Worm (Caenorhabditis elegans) whole organism, L1 larva: Measurements from ENCODE around the gene F11D5.5.

ENCODE experiments used
- F16B12.6 ChIP-seq: fragments of 150-350 bp; optimal IDR thresholded peaks from 2 replicates; lab custom pipeline; 2014; ENCODE audit warnings: missing biosample characterization, missing genetic modification characterization
- Y116A8C.19 ChIP-seq: sonication (generic microtip); optimal IDR thresholded peaks from 2 replicates; lab custom pipeline; 2016; ENCODE audit warnings: missing compliant biosample characterization, missing genetic modification characterization, borderline replicate concordance
- alr-1 ChIP-seq: fragments of 200-800 bp; sonication (Bioruptor generic); optimal IDR thresholded peaks from 2 replicates; lab custom pipeline; 2018; ENCODE audit warnings: borderline replicate concordance, mild to moderate bottlenecking, missing genetic modification characterization, missing compliant biosample characterization
- ama-1 ChIP-seq: fragments of 150-350 bp; optimal IDR thresholded peaks from 2 replicates; lab custom pipeline; 2014
- ceh-63 ChIP-seq: fragments of 200-800 bp; sonication (Bioruptor generic); optimal IDR thresholded peaks from 2 replicates; lab custom pipeline; 2018; ENCODE audit warnings: mild to moderate bottlenecking, missing genetic modification characterization, missing compliant biosample characterization
- ceh-8 ChIP-seq: fragments of 200-800 bp; sonication (Bioruptor generic); optimal IDR thresholded peaks from 2 replicates; lab custom pipeline; 2018; ENCODE audit warnings: mild to moderate bottlenecking, missing genetic modification characterization, moderate library complexity, missing compliant biosample characterization
- ces-1 ChIP-seq: fragments of 150-350 bp; optimal IDR thresholded peaks from 2 replicates; lab custom pipeline; 2014; ENCODE audit warnings: missing biosample characterization, missing genetic modification reagents, missing genetic modification characterization
- dpl-1 ChIP-seq, 3 experiments: fragments of 150-350 bp in 2 of 3; sonication (generic microtip) in 1 of 3; optimal IDR thresholded peaks; 2 replicates each; lab custom pipeline; 2014 to 2017; ENCODE audit warnings: missing biosample characterization in 3 of 3, missing genetic modification characterization in 3 of 3, missing genetic modification reagents in 3 of 3
- dsc-1 ChIP-seq: sonication (generic microtip); optimal IDR thresholded peaks from 2 replicates; lab custom pipeline; 2016; ENCODE audit warnings: mild to moderate bottlenecking, missing genetic modification characterization, missing compliant biosample characterization
- efl-1 ChIP-seq, 4 experiments: fragments of 150-350 bp; optimal IDR thresholded peaks in 3 of 4; peaks in 1 of 4; 1 replicate in 1 of 4; 2 replicates in 3 of 4; lab custom pipeline; 2014; ENCODE audit warnings: missing biosample characterization in 2 of 4, missing genetic modification characterization in 2 of 4, missing genetic modification reagents in 2 of 4
- egl-13 ChIP-seq: sonication (generic microtip); optimal IDR thresholded peaks from 2 replicates; lab custom pipeline; 2016; ENCODE audit warnings: missing genotype, missing genetic modification reagents, missing genetic modification characterization, missing compliant biosample characterization
- egl-27 ChIP-seq, 2 experiments: fragments of 150-350 bp in 1 of 2; sonication (generic microtip); optimal IDR thresholded peaks; 3 replicates each; lab custom pipeline; 2017 to 2018; ENCODE audit warnings: missing biosample characterization in 2 of 2, missing genetic modification characterization in 2 of 2, missing genetic modification reagents in 2 of 2
- elt-2 ChIP-seq: sonication (generic microtip); optimal IDR thresholded peaks from 2 replicates; lab custom pipeline; 2016; ENCODE audit warnings: missing genetic modification characterization, mild to moderate bottlenecking, inconsistent platforms, missing compliant biosample characterization, missing genetic modification reagents
- irx-1 ChIP-seq: sonication (generic microtip); optimal IDR thresholded peaks from 2 replicates; lab custom pipeline; 2016; ENCODE audit warnings: missing genetic modification characterization, missing compliant biosample characterization
- isw-1 ChIP-seq: fragments of 200-800 bp; sonication (Bioruptor generic); IDR thresholded peaks from 2 replicates; pipeline ENCODE4 v1.3.6; 2022; ENCODE audit warnings: missing genetic modification characterization, missing compliant biosample characterization
- lin-35 ChIP-seq, 2 experiments: fragments of 150-350 bp; optimal IDR thresholded peaks; 2 replicates each; lab custom pipeline; 2014; ENCODE audit warnings: missing biosample characterization in 2 of 2, missing genetic modification characterization in 2 of 2, missing genetic modification reagents in 2 of 2
- lir-3 ChIP-seq: sonication (generic microtip); optimal IDR thresholded peaks from 2 replicates; lab custom pipeline; 2016; ENCODE audit warnings: mild to moderate bottlenecking, missing genetic modification characterization, moderate library complexity, missing compliant biosample characterization; ENCODE audit not compliant: poor library complexity
- mef-2 ChIP-seq: fragments of 150-350 bp; optimal IDR thresholded peaks from 2 replicates; lab custom pipeline; 2014; ENCODE audit warnings: missing biosample characterization, missing genetic modification characterization
- nhr-12 ChIP-seq: sonication (generic microtip); optimal IDR thresholded peaks from 2 replicates; lab custom pipeline; 2017; ENCODE audit warnings: missing biosample characterization, missing genetic modification characterization
- nhr-19 ChIP-seq: fragments of 200-800 bp; sonication (Bioruptor generic); conservative IDR thresholded peaks from 2 replicates; pipeline ENCODE4 v1.3.6; 2022; ENCODE audit warnings: missing genetic modification characterization, missing compliant biosample characterization
- nhr-20 ChIP-seq: sonication (generic microtip); optimal IDR thresholded peaks from 2 replicates; lab custom pipeline; 2016; ENCODE audit warnings: mild to moderate bottlenecking, missing genetic modification characterization, missing compliant biosample characterization
- nhr-47 ChIP-seq: sonication (generic microtip); optimal IDR thresholded peaks from 2 replicates; lab custom pipeline; 2016; ENCODE audit warnings: mild to moderate bottlenecking, missing genetic modification characterization, moderate library complexity, missing compliant biosample characterization
- nhr-71 ChIP-seq: sonication (generic microtip); optimal IDR thresholded peaks from 2 replicates; lab custom pipeline; 2016; ENCODE audit warnings: mild to moderate bottlenecking, missing genetic modification characterization, moderate library complexity, missing compliant biosample characterization
- nhr-85 ChIP-seq: sonication (generic microtip); peaks from one replicate; lab custom pipeline; 2016; ENCODE audit warnings: missing genetic modification characterization, inconsistent platforms, missing compliant biosample characterization
- pqm-1 ChIP-seq: sonication (generic microtip); optimal IDR thresholded peaks from 3 replicates; lab custom pipeline; 2017; ENCODE audit warnings: missing biosample characterization, missing genetic modification characterization
- rnt-1 ChIP-seq: sonication (generic microtip); optimal IDR thresholded peaks from 2 replicates; lab custom pipeline; 2016; ENCODE audit warnings: mild to moderate bottlenecking, missing genetic modification characterization, moderate library complexity, missing compliant biosample characterization
- snu-23 ChIP-seq: sonication (generic microtip); optimal IDR thresholded peaks from 2 replicates; lab custom pipeline; 2016; ENCODE audit warnings: missing genetic modification characterization, missing compliant biosample characterization
- sptf-1 ChIP-seq: fragments of 150-350 bp; optimal IDR thresholded peaks from 2 replicates; lab custom pipeline; 2014; ENCODE audit warnings: missing biosample characterization, missing genetic modification characterization
- unc-130 ChIP-seq: fragments of 150-350 bp; optimal IDR thresholded peaks from 2 replicates; lab custom pipeline; 2017; ENCODE audit warnings: missing biosample characterization, missing genetic modification characterization, inconsistent platforms
- vab-15 ChIP-seq: sonication (generic microtip); optimal IDR thresholded peaks from 2 replicates; lab custom pipeline; 2017; ENCODE audit warnings: missing genotype, mild to moderate bottlenecking, missing genetic modification characterization, missing compliant biosample characterization
- ztf-4 ChIP-seq: fragments of 150-350 bp; optimal IDR thresholded peaks from 2 replicates; lab custom pipeline; 2014; ENCODE audit warnings: missing biosample characterization, missing genetic modification characterization

Gene F11D5.5

DNA sequence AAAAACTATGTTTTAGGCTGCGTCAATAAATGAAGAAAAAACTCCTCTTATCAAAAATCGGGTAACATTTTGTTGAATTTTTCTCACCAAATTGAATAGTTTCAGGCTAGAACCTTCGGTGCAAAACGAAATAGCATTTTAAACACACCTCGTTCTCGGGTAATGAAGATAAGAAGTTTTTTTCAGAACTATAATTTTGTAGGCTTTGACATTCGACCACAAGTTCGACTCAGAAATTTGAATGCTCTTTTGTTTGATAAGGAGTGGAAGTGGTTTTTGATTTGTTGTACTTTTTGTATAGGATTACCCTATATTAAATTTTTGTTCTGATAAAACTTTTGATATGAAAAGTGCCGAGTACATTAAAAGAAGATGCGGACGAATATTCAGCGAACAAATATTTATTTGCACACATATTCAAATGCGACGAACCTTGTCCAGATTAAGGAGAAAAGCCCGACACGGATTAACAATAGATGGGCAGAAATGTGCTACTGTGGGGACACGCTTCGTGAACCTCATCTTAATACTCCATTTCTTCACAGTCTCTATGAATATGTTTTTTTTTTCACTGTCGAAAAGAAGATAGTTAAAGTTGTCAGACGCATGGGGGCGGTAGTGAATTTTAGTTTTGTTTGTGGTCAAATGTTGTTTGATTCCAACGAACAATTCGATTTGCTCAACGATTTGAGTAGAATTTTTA lies 4.9 kb downstream of the F11D5.5 start:
- TF ChIP-seq elt-2 (peak; percentile 18), nhr-85 (peak; percentile 1), vab-15 (no peak)

DNA sequence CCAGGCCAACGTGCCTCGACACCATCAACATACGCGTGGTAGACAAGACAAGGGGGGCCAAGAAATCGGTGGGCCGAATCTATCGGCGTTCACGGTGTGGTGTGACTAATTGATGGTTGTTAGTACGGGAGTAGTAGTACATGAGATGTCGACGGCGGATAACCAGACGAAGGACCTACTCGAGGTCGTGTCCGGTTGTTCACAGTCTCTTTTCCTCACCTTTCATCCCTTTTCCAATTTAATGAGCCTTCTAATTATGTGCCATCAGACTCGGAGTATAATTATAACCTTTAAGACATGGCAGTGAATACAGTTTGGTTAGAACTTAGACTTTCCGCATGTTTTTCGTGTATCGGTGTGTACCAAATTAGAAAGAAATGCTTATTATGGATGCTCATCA lies 8.8 kb downstream of the F11D5.5 start:
- TF ChIP-seq alr-1 (tag; lab: Kevin White, UChicago), result no peak
- no peak for TF ChIP-seq irx-1
- TF ChIP-seq F16B12.6 (tag; lab: Kevin White, UChicago), result no peak
- no peak for TF ChIP-seq isw-1 (GFP tag; lab: Robert Waterston, UW)
- TF ChIP-seq dpl-1 (GFP tag; optimal IDR thresholded peaks at IDR 0.05; lab: Kevin White, UChicago), result no peak
- no peak for TF ChIP-seq nhr-20
- TF ChIP-seq rnt-1 (tag; lab: Kevin White, UChicago), result no peak
- no peak for TF ChIP-seq pqm-1 (tag; lab: Kevin White, UChicago)

DNA sequence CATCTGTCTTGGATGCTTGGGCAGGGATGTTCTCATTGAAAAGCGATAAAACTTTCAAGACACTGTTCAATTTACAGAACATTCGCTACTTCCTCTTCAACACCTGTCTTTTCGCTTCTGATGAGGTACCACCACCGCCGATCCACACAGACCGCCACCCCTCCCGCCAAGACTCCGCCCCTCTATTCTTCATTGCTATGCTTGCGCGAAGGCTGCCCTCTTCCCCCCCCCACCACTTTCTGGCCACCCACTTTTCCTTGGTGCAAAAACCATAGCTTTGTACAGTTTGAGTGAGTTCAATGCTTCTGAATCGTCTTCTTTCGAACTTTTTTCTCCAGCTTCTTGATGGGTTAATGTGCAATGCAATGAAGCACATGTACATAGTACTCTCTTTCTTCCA lies 12.1 kb downstream of the F11D5.5 start:
- no peak for TF ChIP-seq ces-1
- TF ChIP-seq nhr-12, result no peak
- TF ChIP-seq sptf-1 (tag; lab: Kevin White, UChicago), result no peak
- TF ChIP-seq pqm-1 (tag; lab: Kevin White, UChicago), result no peak
- TF ChIP-seq nhr-19 (GFP tag; lab: Robert Waterston, UW), result no peak
- no peak for TF ChIP-seq efl-1 (optimal IDR thresholded peaks at IDR 0.05; lab: Kevin White, UChicago)
- TF ChIP-seq efl-1 (GFP tag; optimal IDR thresholded peaks at IDR 0.05 in 1 of 2; lab: Kevin White, UChicago), result peak in 1 of 2 experiments; percentile 51
- no peak for TF ChIP-seq egl-13 (tag; lab: Kevin White, UChicago)
- TF ChIP-seq nhr-20, result no peak

DNA sequence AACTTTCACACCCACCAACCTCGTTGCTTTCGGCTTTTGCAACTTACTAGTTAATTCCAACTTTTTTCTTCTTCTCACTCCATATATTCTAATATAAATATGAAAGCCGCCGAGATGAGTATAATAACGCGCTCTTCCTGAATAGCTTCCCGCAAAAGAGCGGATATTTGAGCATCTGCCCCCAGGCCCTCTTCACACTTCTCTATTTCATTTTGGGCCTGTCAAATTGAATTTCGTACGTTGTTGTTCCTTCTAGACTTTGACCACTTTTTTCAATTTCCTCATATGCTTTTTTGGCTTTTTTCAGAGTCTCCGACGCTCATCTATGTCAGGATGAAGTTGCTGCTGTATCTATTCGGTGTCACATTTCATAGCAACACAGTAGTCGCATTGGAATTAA lies 13.1 kb downstream of the F11D5.5 start, which contains the start of gene ddr-2:
Gene ddr-2 (plus strand): TSS at position 301 of the 400 bp plus-strand sequence.
- no peak for TF ChIP-seq ceh-63 (GFP tag; lab: Kevin White, UChicago)
- no peak for TF ChIP-seq lin-35 (GFP tag; optimal IDR thresholded peaks at IDR 0.05; lab: Kevin White, UChicago)
- TF ChIP-seq mef-2, result no peak
- no peak for TF ChIP-seq unc-130 (tag; lab: Kevin White, UChicago)
- TF ChIP-seq ceh-8, result no peak
- no peak for TF ChIP-seq ama-1 (lab: Kevin White, UChicago)
- no peak for TF ChIP-seq ztf-4
- TF ChIP-seq dsc-1 (tag; lab: Kevin White, UChicago), result no peak
- no peak for TF ChIP-seq snu-23 (GFP tag; lab: Kevin White, UChicago)
- TF ChIP-seq lir-3 (tag; lab: Kevin White, UChicago), result no peak
- TF ChIP-seq Y116A8C.19 (tag; lab: Kevin White, UChicago), result no peak
- no peak for TF ChIP-seq egl-27 (tag; optimal IDR thresholded peaks at IDR 0.05; lab: Kevin White, UChicago)
- TF ChIP-seq nhr-47 (tag; lab: Kevin White, UChicago), result no peak
- TF ChIP-seq nhr-71 (tag; lab: Kevin White, UChicago), result no peak
- TF ChIP-seq, all 84 proteins: peak for 0

DNA sequence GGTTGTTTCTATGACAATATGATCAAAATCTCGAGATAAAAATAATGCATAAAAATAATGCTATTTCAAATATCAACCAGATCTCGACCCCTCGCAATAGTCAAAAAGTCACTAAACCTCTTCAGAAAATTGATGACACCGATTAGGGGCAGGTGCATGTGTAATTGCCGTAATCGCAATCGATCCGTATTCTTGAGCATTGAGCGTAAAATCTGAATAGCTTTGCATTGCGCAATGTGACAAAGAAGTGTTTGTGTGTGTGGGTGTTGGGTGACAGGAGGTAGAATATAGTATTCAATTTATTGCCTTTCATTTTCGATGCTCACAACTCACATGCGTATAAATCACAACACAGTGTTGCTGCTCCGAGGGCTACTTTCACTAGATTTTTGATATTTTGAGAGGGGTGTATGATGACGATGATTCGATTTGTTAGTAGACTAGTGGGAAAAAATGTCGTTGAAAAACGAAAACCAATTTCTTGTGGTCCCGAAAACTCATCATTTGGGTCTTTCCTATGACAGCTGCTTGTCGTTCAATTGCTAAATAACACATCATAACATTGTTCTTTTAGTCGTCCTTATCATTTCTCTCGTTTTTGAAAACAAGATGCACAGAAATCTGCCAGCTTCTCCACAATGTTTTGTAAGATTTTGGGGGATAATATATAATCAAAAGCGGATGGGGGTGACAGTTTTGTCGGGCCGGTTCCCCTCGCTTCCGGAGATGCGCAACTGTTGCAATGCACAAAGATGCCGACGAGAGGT lies 14.2 kb downstream of the F11D5.5 start:
- no peak for TF ChIP-seq nhr-19 (GFP tag; lab: Robert Waterston, UW)
- no peak for TF ChIP-seq efl-1 (optimal IDR thresholded peaks at IDR 0.05; lab: Kevin White, UChicago)
- peak in 1 of 2 experiments; percentile 7 for TF ChIP-seq efl-1 (GFP tag; optimal IDR thresholded peaks at IDR 0.05 in 1 of 2; lab: Kevin White, UChicago)
